Worm (Caenorhabditis elegans): Measurements from ENCODE around the gene Y51A2B.5.

- no peak for TF ChIP-seq nhr-237 (tag; optimal IDR thresholded peaks at IDR 0.05)
- no peak for TF ChIP-seq nhr-77 (tag; optimal IDR thresholded peaks at IDR 0.05)
- no peak for TF ChIP-seq aly-2 (tag; optimal IDR thresholded peaks at IDR 0.05)
Observed at ce11 chrV:18394203-18394602, 5.1 kb downstream of the Y51A2B.5 start, which contains the start of gene Y51A2B.6.
